Comparison of ENCODE assay signal across 1 fruit fly cellular context in the genomic region with DNA sequence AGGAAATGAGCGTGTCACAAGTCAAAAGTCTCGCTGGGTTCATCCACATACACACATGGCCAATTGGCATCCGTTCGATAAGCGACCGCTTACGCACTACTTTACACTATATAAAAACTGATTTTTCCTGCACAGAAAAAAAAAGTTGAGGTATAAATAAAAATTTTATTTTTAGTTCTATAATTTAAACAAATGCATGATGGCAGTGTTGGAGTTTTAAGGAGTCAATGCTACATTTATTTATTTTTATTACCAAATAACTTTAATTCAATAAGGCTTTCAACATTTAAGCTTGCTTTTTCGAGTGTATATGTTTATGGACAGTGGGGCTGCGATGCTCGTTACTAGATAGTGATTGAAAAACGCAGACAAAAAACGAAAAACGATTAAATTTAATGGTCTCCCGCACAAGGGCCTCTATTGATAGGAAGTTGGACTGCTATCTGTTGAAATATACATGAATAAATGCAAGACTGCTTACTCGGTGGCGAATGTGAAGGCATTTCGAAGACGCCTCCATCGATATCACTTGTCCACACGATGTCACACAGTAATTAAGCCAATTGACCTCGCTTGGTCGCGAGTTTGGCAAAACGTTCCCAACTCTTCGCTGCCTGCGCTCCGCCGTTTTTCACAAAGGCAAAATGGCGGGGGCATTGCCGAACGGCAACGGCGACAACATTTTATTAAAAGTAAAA.
TF ChIP-seq lines count a peak whose summit lies in the region.

No protein-coding gene starts in this region.

TF ChIP-seq in whole organism, embryonic, 481 proteins besides CTCF, POLR2A, EP300 and RAD21 (continued from another document and continues in another):
- peak; percentile 67; the same call in 1 of the 2 replicates for TF ChIP-seq sim (GFP tag; IDR thresholded peaks at IDR 0.05; lab: Robert Waterston, UW)
- no peak for TF ChIP-seq CG4282 (GFP tag; optimal IDR thresholded peaks at IDR 0.05; lab: Kevin White, UChicago)
- no peak for TF ChIP-seq bbx (GFP tag; IDR thresholded peaks at IDR 0.05; lab: Robert Waterston, UW; ENCODE audit: partially characterized antibody)
- TF ChIP-seq CG33557 (GFP tag; optimal IDR thresholded peaks at IDR 0.05; lab: Kevin White, UChicago): peak; percentile 78
- peak; percentile 45 for TF ChIP-seq HmgZ (tag; optimal IDR thresholded peaks at IDR 0.05; lab: Kevin White, UChicago)
- peak; percentile 65 for TF ChIP-seq CG6813 (GFP tag; optimal IDR thresholded peaks at IDR 0.05; lab: Kevin White, UChicago)
- TF ChIP-seq mld (GFP tag; IDR thresholded peaks at IDR 0.05; lab: Robert Waterston, UW; ENCODE audit: partially characterized antibody): no peak
- no peak for TF ChIP-seq sr (GFP tag; IDR thresholded peaks at IDR 0.05; lab: Robert Waterston, UW)
- TF ChIP-seq lab (GFP tag; optimal IDR thresholded peaks at IDR 0.05; lab: Kevin White, UChicago): peak; percentile 81
- no peak for TF ChIP-seq Mes4 (GFP tag; optimal IDR thresholded peaks at IDR 0.05; lab: Kevin White, UChicago)
- no peak for TF ChIP-seq Scr (GFP tag; IDR thresholded peaks at IDR 0.05; lab: Robert Waterston, UW; ENCODE audit: partially characterized antibody)
- peak; percentile 28; the same call in 1 of the 2 replicates for TF ChIP-seq CG9215 (GFP tag; IDR thresholded peaks at IDR 0.05; lab: Robert Waterston, UW)
- no peak for TF ChIP-seq aop (GFP tag; IDR thresholded peaks at IDR 0.05; lab: Robert Waterston, UW)
- no peak for TF ChIP-seq CkIIα-i1 (GFP tag; IDR thresholded peaks at IDR 0.05; lab: Robert Waterston, UW)
- TF ChIP-seq D19A (tag; optimal IDR thresholded peaks at IDR 0.05; lab: Kevin White, UChicago): peak; percentile 72
- TF ChIP-seq trh (GFP tag; optimal IDR thresholded peaks at IDR 0.05; lab: Kevin White, UChicago): peak; percentile 28
- no peak for TF ChIP-seq BEAF-32 (GFP tag; optimal IDR thresholded peaks at IDR 0.05; lab: Kevin White, UChicago)
- peak; percentile 65 for TF ChIP-seq seq (GFP tag; IDR thresholded peaks at IDR 0.05; lab: Robert Waterston, UW)
- TF ChIP-seq ranshi (GFP tag; IDR thresholded peaks at IDR 0.05; lab: Robert Waterston, UW): peak; percentile 80
- TF ChIP-seq vnd (GFP tag; IDR thresholded peaks at IDR 0.05; lab: Robert Waterston, UW; ENCODE audit: partially characterized antibody): no peak
- TF ChIP-seq CG12299 (tag; optimal IDR thresholded peaks at IDR 0.05; lab: Kevin White, UChicago): peak; percentile 62
- TF ChIP-seq CG11695 (GFP tag; IDR thresholded peaks at IDR 0.05; lab: Robert Waterston, UW): peak; percentile 73
- peak; percentile 82 for TF ChIP-seq CG15696 (tag; optimal IDR thresholded peaks at IDR 0.05; lab: Kevin White, UChicago)
- peak in 1 of 3 experiments; percentile 80 for TF ChIP-seq lola (GFP tag; optimal IDR thresholded peaks at IDR 0.05; lab: Kevin White, UChicago)
- peak; percentile 27 for TF ChIP-seq Hand (GFP tag; optimal IDR thresholded peaks at IDR 0.05; lab: Kevin White, UChicago)
- peak; percentile 61 for TF ChIP-seq BtbVII (GFP tag; optimal IDR thresholded peaks at IDR 0.05; lab: Kevin White, UChicago)
- TF ChIP-seq gcm2 (GFP tag; optimal IDR thresholded peaks at IDR 0.05; lab: Kevin White, UChicago): no peak
- peak; percentile 42 for TF ChIP-seq Jarid2 (GFP tag; optimal IDR thresholded peaks at IDR 0.05; lab: Kevin White, UChicago)
- peak; percentile 38 for TF ChIP-seq pnt (GFP tag; optimal IDR thresholded peaks at IDR 0.05; lab: Kevin White, UChicago)
- peak; percentile 64 for TF ChIP-seq CG12659 (GFP tag; optimal IDR thresholded peaks at IDR 0.05; lab: Kevin White, UChicago)
- peak; percentile 61 for TF ChIP-seq wor (GFP tag; IDR thresholded peaks at IDR 0.05; lab: Robert Waterston, UW)
- TF ChIP-seq CG1024 (GFP tag; IDR thresholded peaks at IDR 0.05; lab: Robert Waterston, UW): peak; percentile 49; the same call in 1 of the 2 replicates
- TF ChIP-seq hb (GFP tag; IDR thresholded peaks at IDR 0.05; lab: Robert Waterston, UW; ENCODE audit: partially characterized antibody): no peak
- peak; percentile 72 for TF ChIP-seq HLH3B (GFP tag; IDR thresholded peaks at IDR 0.05; lab: Robert Waterston, UW)
- TF ChIP-seq Lpt (GFP tag; optimal IDR thresholded peaks at IDR 0.05; lab: Kevin White, UChicago): no peak
- TF ChIP-seq Rx (GFP tag; IDR thresholded peaks at IDR 0.05; lab: Robert Waterston, UW): 0 out of 2 replicates have a peak, but pooled peaks have one; percentile 11
- peak; percentile 84 for TF ChIP-seq gcm (GFP tag; optimal IDR thresholded peaks at IDR 0.05; lab: Kevin White, UChicago)
- TF ChIP-seq CG7556 (GFP tag; optimal IDR thresholded peaks at IDR 0.05; lab: Kevin White, UChicago): peak; percentile 76
- no peak for TF ChIP-seq crc (GFP tag; optimal IDR thresholded peaks at IDR 0.05; lab: Kevin White, UChicago)
- peak; percentile 23 for TF ChIP-seq Side (GFP tag; optimal IDR thresholded peaks at IDR 0.05; lab: Kevin White, UChicago)
- no peak for TF ChIP-seq emc (GFP tag; optimal IDR thresholded peaks at IDR 0.05; lab: Kevin White, UChicago)
- TF ChIP-seq Hr39 (optimal IDR thresholded peaks at IDR 0.05; lab: Kevin White, UChicago): no peak
- no peak for TF ChIP-seq CG16779 (GFP tag; IDR thresholded peaks at IDR 0.05; lab: Robert Waterston, UW)
- peak; percentile 52 for TF ChIP-seq Aef1 (GFP tag; IDR thresholded peaks at IDR 0.05; lab: Robert Waterston, UW)
- no peak for TF ChIP-seq bigmax (GFP tag; optimal IDR thresholded peaks at IDR 0.05; lab: Kevin White, UChicago)
- TF ChIP-seq B-H1 (GFP tag; IDR thresholded peaks at IDR 0.05; lab: Robert Waterston, UW): peak; percentile 49
- TF ChIP-seq dpn (GFP tag; optimal IDR thresholded peaks at IDR 0.05; lab: Kevin White, UChicago): peak in 1 of 2 experiments; percentile 60
- peak; percentile 85 for TF ChIP-seq CG17359 (tag; optimal IDR thresholded peaks at IDR 0.05; lab: Kevin White, UChicago)
- peak; percentile 93 for TF ChIP-seq gem (tag; optimal IDR thresholded peaks at IDR 0.05; lab: Kevin White, UChicago)
- peak; percentile 62 for TF ChIP-seq org-1 (GFP tag; optimal IDR thresholded peaks at IDR 0.05; lab: Kevin White, UChicago)
- peak; percentile 43; the same call in 1 of the 3 replicates for TF ChIP-seq CG14050 (GFP tag; IDR thresholded peaks at IDR 0.05; lab: Robert Waterston, UW)
- peak; percentile 36 for TF ChIP-seq CG2202 (tag; optimal IDR thresholded peaks at IDR 0.05; lab: Kevin White, UChicago)
- peak; percentile 90 for TF ChIP-seq sens (GFP tag; lab: Kevin White, UChicago)
- TF ChIP-seq Usf (GFP tag; optimal IDR thresholded peaks at IDR 0.05; lab: Kevin White, UChicago): no peak
- TF ChIP-seq pros (GFP tag; optimal IDR thresholded peaks at IDR 0.05; lab: Kevin White, UChicago): no peak
- TF ChIP-seq CG4707 (GFP tag; optimal IDR thresholded peaks at IDR 0.05; lab: Kevin White, UChicago): peak; percentile 49
- TF ChIP-seq grn (GFP tag; optimal IDR thresholded peaks at IDR 0.05; lab: Kevin White, UChicago): peak; percentile 12
- peak; percentile 36 for TF ChIP-seq CG3838 (GFP tag; optimal IDR thresholded peaks at IDR 0.05; lab: Kevin White, UChicago)
- peak; percentile 22 for TF ChIP-seq CG17802 (tag; optimal IDR thresholded peaks at IDR 0.05; lab: Kevin White, UChicago)
- no peak for TF ChIP-seq CG3163 (GFP tag; optimal IDR thresholded peaks at IDR 0.05; lab: Kevin White, UChicago)
- peak; percentile 64 for TF ChIP-seq oc (tag; optimal IDR thresholded peaks at IDR 0.05; lab: Kevin White, UChicago)
- peak; percentile 66 for TF ChIP-seq ind (GFP tag; optimal IDR thresholded peaks at IDR 0.05; lab: Kevin White, UChicago)
- no peak for TF ChIP-seq crp (GFP tag; optimal IDR thresholded peaks at IDR 0.05; lab: Kevin White, UChicago)
- peak; percentile 45 for TF ChIP-seq CG10209 (GFP tag; optimal IDR thresholded peaks at IDR 0.05; lab: Kevin White, UChicago)
- no peak for TF ChIP-seq Optix (GFP tag; IDR thresholded peaks at IDR 0.05; lab: Robert Waterston, UW)
- no peak for TF ChIP-seq wek (GFP tag; optimal IDR thresholded peaks at IDR 0.05; lab: Kevin White, UChicago)
- peak; percentile 16 for TF ChIP-seq Atf-2 (GFP tag; optimal IDR thresholded peaks at IDR 0.05; lab: Kevin White, UChicago)
- TF ChIP-seq Blimp-1 (GFP tag; optimal IDR thresholded peaks at IDR 0.05; lab: Kevin White, UChicago): peak; percentile 85
- peak; percentile 72 for TF ChIP-seq ATbp (GFP tag; optimal IDR thresholded peaks at IDR 0.05; lab: Kevin White, UChicago)
- TF ChIP-seq C15 (GFP tag; IDR thresholded peaks at IDR 0.05; lab: Robert Waterston, UW): no peak
- peak; percentile 85 for TF ChIP-seq phol (tag; optimal IDR thresholded peaks at IDR 0.05; lab: Kevin White, UChicago)
- peak; percentile 23; the same call in 1 of the 2 replicates for TF ChIP-seq Ravus (GFP tag; IDR thresholded peaks at IDR 0.05; lab: Robert Waterston, UW)
- no peak for TF ChIP-seq da (GFP tag; optimal IDR thresholded peaks at IDR 0.05; lab: Kevin White, UChicago)
- peak; percentile 92 for TF ChIP-seq unpg (GFP tag; optimal IDR thresholded peaks at IDR 0.05; lab: Kevin White, UChicago)
- no peak for TF ChIP-seq CG4360 (GFP tag; IDR thresholded peaks at IDR 0.05; lab: Robert Waterston, UW)
- TF ChIP-seq CG12769 (tag; optimal IDR thresholded peaks at IDR 0.05; lab: Kevin White, UChicago): peak; percentile 18
- TF ChIP-seq ems (GFP tag; optimal IDR thresholded peaks at IDR 0.05; lab: Kevin White, UChicago): peak; percentile 43
- TF ChIP-seq gsb (GFP tag; IDR thresholded peaks at IDR 0.05; lab: Robert Waterston, UW): peak; percentile 29; the same call in 1 of the 2 replicates
- TF ChIP-seq Sry-β (GFP tag; optimal IDR thresholded peaks at IDR 0.05; lab: Kevin White, UChicago): no peak
- peak; percentile 82 for TF ChIP-seq PHDP (tag; optimal IDR thresholded peaks at IDR 0.05; lab: Kevin White, UChicago)
- no peak for TF ChIP-seq repo (GFP tag; optimal IDR thresholded peaks at IDR 0.05; lab: Kevin White, UChicago)
- peak; percentile 39; the same call in 1 of the 2 replicates for TF ChIP-seq CG14667 (GFP tag; IDR thresholded peaks at IDR 0.05; lab: Robert Waterston, UW)
- no peak for TF ChIP-seq Kr (GFP tag; optimal IDR thresholded peaks at IDR 0.05; lab: Kevin White, UChicago)
- no peak for TF ChIP-seq wdn (GFP tag; IDR thresholded peaks at IDR 0.05; lab: Robert Waterston, UW)
- no peak for TF ChIP-seq dati (GFP tag; IDR thresholded peaks at IDR 0.05; lab: Robert Waterston, UW)
- peak; percentile 77 for TF ChIP-seq Xbp1 (GFP tag; optimal IDR thresholded peaks at IDR 0.05; lab: Kevin White, UChicago)
- TF ChIP-seq CG12744 (GFP tag; optimal IDR thresholded peaks at IDR 0.05; lab: Kevin White, UChicago): no peak
- TF ChIP-seq HLHmδ (GFP tag; optimal IDR thresholded peaks at IDR 0.05; lab: Kevin White, UChicago): no peak
- TF ChIP-seq dmrt11E (tag; optimal IDR thresholded peaks at IDR 0.05; lab: Kevin White, UChicago): peak; percentile 86
- TF ChIP-seq CG6791 (GFP tag; IDR thresholded peaks at IDR 0.05; lab: Robert Waterston, UW; ENCODE audit: partially characterized antibody): no peak
- TF ChIP-seq lilli (GFP tag; optimal IDR thresholded peaks at IDR 0.05; lab: Kevin White, UChicago): peak; percentile 50
- TF ChIP-seq CG42726 (GFP tag; IDR thresholded peaks at IDR 0.05; lab: Robert Waterston, UW; ENCODE audit: partially characterized antibody): no peak
- TF ChIP-seq CG6254 (GFP tag; optimal IDR thresholded peaks at IDR 0.05; lab: Kevin White, UChicago): peak; percentile 49
- TF ChIP-seq sima (GFP tag; optimal IDR thresholded peaks at IDR 0.05; lab: Kevin White, UChicago): no peak
- TF ChIP-seq sisA (GFP tag; IDR thresholded peaks at IDR 0.05; lab: Robert Waterston, UW): peak; percentile 80
- peak; percentile 65 for TF ChIP-seq bcd (GFP tag; optimal IDR thresholded peaks at IDR 0.05; lab: Kevin White, UChicago)
- no peak for TF ChIP-seq CG14860 (GFP tag; IDR thresholded peaks at IDR 0.05; lab: Robert Waterston, UW; ENCODE audit: partially characterized antibody)
- TF ChIP-seq Ets65A (GFP tag; lab: Kevin White, UChicago): peak; percentile 92
- TF ChIP-seq Deaf1 (tag; optimal IDR thresholded peaks at IDR 0.05; lab: Kevin White, UChicago): peak; percentile 51
- no peak for TF ChIP-seq Atf3 (GFP tag; optimal IDR thresholded peaks at IDR 0.05; lab: Kevin White, UChicago)
- peak; percentile 47 for TF ChIP-seq kay (GFP tag; optimal IDR thresholded peaks at IDR 0.05; lab: Kevin White, UChicago)
- TF ChIP-seq Sin3A (optimal IDR thresholded peaks at IDR 0.05; lab: Kevin White, UChicago): no peak
- no peak for TF ChIP-seq TFAM (GFP tag; optimal IDR thresholded peaks at IDR 0.05; lab: Kevin White, UChicago)
- TF ChIP-seq CG13775 (GFP tag; optimal IDR thresholded peaks at IDR 0.05; lab: Kevin White, UChicago): peak; percentile 62
- peak; percentile 54 for TF ChIP-seq CG12219 (GFP tag; optimal IDR thresholded peaks at IDR 0.05; lab: Kevin White, UChicago)
- peak; percentile 4 for TF ChIP-seq CG30020 (tag; optimal IDR thresholded peaks at IDR 0.05; lab: Kevin White, UChicago)
- TF ChIP-seq CG4730 (GFP tag; IDR thresholded peaks at IDR 0.05; lab: Robert Waterston, UW): peak; percentile 41
- TF ChIP-seq CG6175 (GFP tag; IDR thresholded peaks at IDR 0.05; lab: Robert Waterston, UW): no peak
- TF ChIP-seq Meics (GFP tag; optimal IDR thresholded peaks at IDR 0.05; lab: Kevin White, UChicago): peak; percentile 74
- peak; percentile 63 for TF ChIP-seq CG12155 (GFP tag; optimal IDR thresholded peaks at IDR 0.05; lab: Kevin White, UChicago)
- TF ChIP-seq Stat92E (GFP tag; optimal IDR thresholded peaks at IDR 0.05; lab: Kevin White, UChicago): peak in 1 of 3 experiments; percentile 33
- TF ChIP-seq HHEX (GFP tag; optimal IDR thresholded peaks at IDR 0.05; lab: Kevin White, UChicago): peak; percentile 71
- TF ChIP-seq psq (GFP tag; optimal IDR thresholded peaks at IDR 0.05; lab: Kevin White, UChicago): peak; percentile 39
- TF ChIP-seq CG2875 (GFP tag; optimal IDR thresholded peaks at IDR 0.05; lab: Kevin White, UChicago): peak; percentile 52
- peak; percentile 76 for TF ChIP-seq CG10147 (GFP tag; optimal IDR thresholded peaks at IDR 0.05; lab: Kevin White, UChicago)
- TF ChIP-seq CG4424 (GFP tag; optimal IDR thresholded peaks at IDR 0.05; lab: Kevin White, UChicago): peak; percentile 78
- no peak for TF ChIP-seq eyg (GFP tag; optimal IDR thresholded peaks at IDR 0.05; lab: Kevin White, UChicago)
- peak; percentile 74 for TF ChIP-seq trem (tag; optimal IDR thresholded peaks at IDR 0.05; lab: Kevin White, UChicago)
- peak; percentile 69 for TF ChIP-seq Max (GFP tag; optimal IDR thresholded peaks at IDR 0.05; lab: Kevin White, UChicago)
- TF ChIP-seq stwl (tag; optimal IDR thresholded peaks at IDR 0.05; lab: Kevin White, UChicago): no peak
- peak; percentile 82 for TF ChIP-seq tgo (GFP tag; IDR thresholded peaks at IDR 0.05; lab: Robert Waterston, UW)
- TF ChIP-seq jumu (GFP tag; optimal IDR thresholded peaks at IDR 0.05; lab: Kevin White, UChicago): peak; percentile 15
- TF ChIP-seq CG2120 (GFP tag; optimal IDR thresholded peaks at IDR 0.05; lab: Kevin White, UChicago): peak; percentile 68
- peak; percentile 77 for TF ChIP-seq vvl (GFP tag; IDR thresholded peaks at IDR 0.05; lab: Robert Waterston, UW)
